Worm (Caenorhabditis elegans): ENCODE measurements around the gene ZK666.14.

ZK666.14 gene

ce11 chrII:10471790-10472189 lies 22.8 kb upstream of the ZK666.14 start, which contains the start of gene ZK666.2:
TSS of gene ZK666.2 (minus strand) at chrII:10471890.
- TF ChIP-seq snpc-4 (tag; optimal IDR thresholded peaks at IDR 0.05) (no peak), pqm-1 (tag; optimal IDR thresholded peaks at IDR 0.05) (no peak), nhr-48 (tag; optimal IDR thresholded peaks at IDR 0.05) (no peak), ZK546.5 (tag; optimal IDR thresholded peaks at IDR 0.05) (no peak), daf-12 (tag; optimal IDR thresholded peaks at IDR 0.05) (no peak), nhr-76 (tag; optimal IDR thresholded peaks at IDR 0.05) (no peak)

ce11 chrII:10476039-10476438 lies 18.5 kb upstream of the ZK666.14 start, which contains the start of gene clec-58:
TSS of gene clec-58 (minus strand) at chrII:10476139.
- TF ChIP-seq F37D6.2 (tag; optimal IDR thresholded peaks at IDR 0.05) (no peak), lin-13 (GFP tag; optimal IDR thresholded peaks at IDR 0.05) (no peak), egl-43 (GFP tag; IDR thresholded peaks at IDR 0.05) (no peak), nhr-77 (tag; optimal IDR thresholded peaks at IDR 0.05) (no peak), nhr-6 (tag; optimal IDR thresholded peaks at IDR 0.05) (no peak), attf-4 (tag; optimal IDR thresholded peaks at IDR 0.05) (no peak), saeg-2 (GFP tag; IDR thresholded peaks at IDR 0.05) (no peak), lin-15B (tag; optimal IDR thresholded peaks at IDR 0.05) (no peak), dmd-8 (GFP tag; IDR thresholded peaks at IDR 0.05) (no peak), dmd-6 (GFP tag; IDR thresholded peaks at IDR 0.05) (no peak), aha-1 (tag) (no peak), nhr-41 (GFP tag; IDR thresholded peaks at IDR 0.05) (no peak), mdl-1 (tag; optimal IDR thresholded peaks at IDR 0.05) (no peak)

ce11 chrII:10476959-10477358 lies 17.6 kb upstream of the ZK666.14 start, which contains the start of gene ZK666.4:
TSS of gene ZK666.4 (plus strand) at chrII:10477259.
- TF ChIP-seq ceh-82 (tag; optimal IDR thresholded peaks at IDR 0.05) (no peak), dmd-9 (GFP tag; IDR thresholded peaks at IDR 0.05) (no peak), ctbp-1 (GFP tag; IDR thresholded peaks at IDR 0.05) (no peak), Y105C5A.15 (GFP tag; IDR thresholded peaks at IDR 0.05) (no peak), Y75B8A.6 (GFP tag; IDR thresholded peaks at IDR 0.05) (no peak), zip-2 (tag; optimal IDR thresholded peaks at IDR 0.05) (no peak), zag-1 (tag; optimal IDR thresholded peaks at IDR 0.05) (no peak), mes-2 (tag; optimal IDR thresholded peaks at IDR 0.05; ENCODE audit: poor library complexity, severe bottlenecking) (no peak), ceh-32 (tag; optimal IDR thresholded peaks at IDR 0.05; ENCODE audit: poor library complexity) (no peak), ZK337.2 (GFP tag; IDR thresholded peaks at IDR 0.05) (no peak), ceh-28 (tag; optimal IDR thresholded peaks at IDR 0.05) (no peak), daf-8 (GFP tag; IDR thresholded peaks at IDR 0.05) (no peak), F49E8.2 (tag; optimal IDR thresholded peaks at IDR 0.05; ENCODE audit: borderline replicate concordance) (no peak), set-16 (GFP tag; IDR thresholded peaks at IDR 0.05) (no peak), hlh-30 (tag; optimal IDR thresholded peaks at IDR 0.05; ENCODE audit: insufficient read depth) (no peak), ceh-20 (GFP tag; IDR thresholded peaks at IDR 0.05) (no peak), php-3 (GFP tag; IDR thresholded peaks at IDR 0.05) (no peak), skn-1 (tag; optimal IDR thresholded peaks at IDR 0.05) (no peak), ZK546.5 (tag; optimal IDR thresholded peaks at IDR 0.05) (no peak), ama-1 (optimal IDR thresholded peaks at IDR 0.05) (no peak)

- no peak for TF ChIP-seq egl-27 (tag; optimal IDR thresholded peaks at IDR 0.05)
- TF ChIP-seq nhr-25 (tag; optimal IDR thresholded peaks at IDR 0.05; ENCODE audit: borderline replicate concordance, insufficient read depth): no peak
- no peak for TF ChIP-seq zip-2 (tag; optimal IDR thresholded peaks at IDR 0.05)
- no peak for TF ChIP-seq ZK546.5 (tag; optimal IDR thresholded peaks at IDR 0.05)
- TF ChIP-seq lir-3 (tag; optimal IDR thresholded peaks at IDR 0.05): no peak
- TF ChIP-seq lin-38 (GFP tag; IDR thresholded peaks at IDR 0.05): no peak
- TF ChIP-seq zfp-2 (tag; optimal IDR thresholded peaks at IDR 0.05): no peak
These were observed 15.2 kb upstream of the ZK666.14 start, which contains the start of gene clec-59 for ce11 chrII:10479348-10479747. TSS of gene clec-59 (minus strand) at chrII:10479448.

Measured in whole organism, L4 larva.